Fruit fly (Drosophila melanogaster) whole organism, embryonic: Measurements from ENCODE around the gene Nost.

Experiments used
- CG11560 ChIP-seq: fragments of 200-800 bp; sonication (Bioruptor generic); IDR thresholded peaks from 3 replicates; pipeline ENCODE4 v1.3.6; 2022; ENCODE audit warnings: missing biosample characterization, missing genetic modification characterization
- Deaf1 ChIP-seq: fragments of 200-800 bp; optimal IDR thresholded peaks from 3 replicates; lab custom pipeline; 2019; ENCODE audit warnings: missing biosample characterization, mild to moderate bottlenecking, missing genetic modification characterization, moderate library complexity

DNA sequence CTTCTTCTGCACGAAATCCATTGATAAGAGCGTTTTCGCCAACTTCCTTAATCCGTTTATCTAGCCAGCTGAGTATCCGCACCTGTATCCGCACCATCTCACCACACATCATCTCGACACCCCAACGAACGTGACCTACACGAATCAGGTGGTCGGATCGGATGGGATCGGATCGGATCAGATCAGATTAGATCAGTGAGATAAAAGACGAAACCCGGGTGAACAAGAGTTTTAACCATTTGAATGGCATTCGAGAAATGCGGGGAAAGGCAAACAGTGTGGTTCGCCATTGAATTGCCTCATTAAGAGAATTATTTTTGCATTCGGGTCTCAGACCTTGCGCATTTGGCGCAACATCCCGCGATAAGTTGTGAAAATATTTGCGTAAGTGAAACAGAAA lies 14.9 kb downstream of the Nost start:
- no peak for TF ChIP-seq Deaf1 (tag; lab: Kevin White, UChicago)
- TF ChIP-seq CG11560 (tag; lab: Robert Waterston, UW), result no peak
